Fruit fly (Drosophila melanogaster) whole organism, embryonic: Measurements from ENCODE around the gene CG18301.

Experiments used
- Abd-B ChIP-seq: fragments of 200-800 bp; sonication (Bioruptor generic); optimal IDR thresholded peaks from 2 replicates; lab custom pipeline; 2018; ENCODE audit warnings: missing biosample characterization, mild to moderate bottlenecking, missing genetic modification characterization, moderate library complexity
- Awh ChIP-seq: fragments of 200-800 bp; sonication (Bioruptor generic); IDR thresholded peaks from 2 replicates; pipeline ENCODE4, ENCODE4 v1.3.6; 2022; ENCODE audit warnings: missing biosample characterization, missing genetic modification characterization
- B-H2 ChIP-seq: fragments of 200-800 bp; sonication (Bioruptor generic); optimal IDR thresholded peaks from 2 replicates; lab custom pipeline; 2018; ENCODE audit warnings: missing biosample characterization, mild to moderate bottlenecking, missing genetic modification characterization
- CG10565 ChIP-seq: fragments of 200-800 bp; sonication (Bioruptor generic); optimal IDR thresholded peaks from 3 replicates; lab custom pipeline; 2016; ENCODE audit warnings: missing biosample characterization, mild to moderate bottlenecking, missing genetic modification characterization
- CG12236 ChIP-seq: fragments of 200-800 bp; sonication (Bioruptor generic); optimal IDR thresholded peaks from 2 replicates; lab custom pipeline; 2016; ENCODE audit warnings: missing biosample characterization, missing genetic modification characterization
- CG12299 ChIP-seq: fragments of 200-800 bp; sonication (Bioruptor generic); optimal IDR thresholded peaks from 2 replicates; lab custom pipeline; 2018; ENCODE audit warnings: missing biosample characterization, mild to moderate bottlenecking, missing genetic modification characterization
- CG14014 ChIP-seq: fragments of 200-800 bp; sonication (Bioruptor generic); IDR thresholded peaks from 2 replicates; pipeline ENCODE4 v1.3.6; 2022; ENCODE audit warnings: missing biosample characterization, missing genetic modification characterization
- CG17359 ChIP-seq: fragments of 200-800 bp; sonication (Bioruptor generic); optimal IDR thresholded peaks from 3 replicates; lab custom pipeline; 2018; ENCODE audit warnings: missing biosample characterization, mild to moderate bottlenecking, missing genetic modification characterization, moderate library complexity
- CG18476 ChIP-seq: fragments of 200-800 bp; sonication (Bioruptor generic); optimal IDR thresholded peaks from 2 replicates; lab custom pipeline; 2016; ENCODE audit warnings: missing biosample characterization, mild to moderate bottlenecking, missing genetic modification characterization
- CG2712 ChIP-seq: fragments of 200-800 bp; optimal IDR thresholded peaks from 3 replicates; lab custom pipeline; 2019; ENCODE audit warnings: missing biosample characterization, mild to moderate bottlenecking, missing genetic modification characterization, moderate library complexity
- CG31224 ChIP-seq: fragments of 200-800 bp; sonication (Bioruptor generic); IDR thresholded peaks from 2 replicates; pipeline ENCODE4 v1.3.6; 2022; ENCODE audit warnings: missing biosample characterization, missing genetic modification characterization
- CG33557 ChIP-seq: fragments of 200-800 bp; sonication (Bioruptor generic); optimal IDR thresholded peaks from 2 replicates; lab custom pipeline; 2019; ENCODE audit warnings: missing biosample characterization, mild to moderate bottlenecking, missing genetic modification characterization, moderate library complexity
- CG3726 ChIP-seq: fragments of 200-800 bp; sonication (Bioruptor generic); IDR thresholded peaks from 3 replicates; pipeline ENCODE4, ENCODE4 v1.3.6; 2022; ENCODE audit warnings: missing biosample characterization, missing genetic modification characterization
- CG6689 ChIP-seq: fragments of 200-800 bp; sonication (Bioruptor generic); IDR thresholded peaks from 2 replicates; pipeline ENCODE4 v1.3.6; 2022; ENCODE audit warnings: missing biosample characterization, missing genetic modification characterization
- CG6765 ChIP-seq: fragments of 200-800 bp; sonication (Bioruptor generic); optimal IDR thresholded peaks from 3 replicates; lab custom pipeline; 2017; ENCODE audit warnings: missing biosample characterization, mild to moderate bottlenecking, missing genetic modification characterization
- CG9215 ChIP-seq: fragments of 200-800 bp; sonication (Bioruptor generic); IDR thresholded peaks from 2 replicates; pipeline ENCODE4 v1.3.6; 2022; ENCODE audit warnings: missing biosample characterization, missing genetic modification characterization
- CG9797 ChIP-seq: fragments of 200-800 bp; sonication (Bioruptor generic); optimal IDR thresholded peaks from 3 replicates; lab custom pipeline; 2018; ENCODE audit warnings: missing biosample characterization, mild to moderate bottlenecking, missing genetic modification characterization
- Dll ChIP-seq: fragments of 200-800 bp; sonication (Bioruptor generic); IDR thresholded peaks from 4 replicates; pipeline ENCODE4 v1.3.6; 2022; ENCODE audit warnings: missing biosample characterization, missing genetic modification characterization; ENCODE audit not compliant: partially characterized antibody
- Dp ChIP-seq: fragments of 200-800 bp; sonication (Bioruptor generic); optimal IDR thresholded peaks from 2 replicates; lab custom pipeline; 2018; ENCODE audit warnings: missing biosample characterization, mild to moderate bottlenecking, missing genetic modification characterization, moderate library complexity
- Eip74EF ChIP-seq, 2 experiments: fragments of 200-800 bp in 1 of 2; fragments of >200 bp in 1 of 2; sonication (Bioruptor generic) in 1 of 2; optimal IDR thresholded peaks; 2 replicates each; lab custom pipeline; 2017 to 2019; ENCODE audit warnings: missing biosample characterization in 2 of 2, missing genetic modification characterization in 2 of 2, mild to moderate bottlenecking in 1 of 2, moderate library complexity in 1 of 2
- HLH3B ChIP-seq: fragments of 200-800 bp; sonication (Bioruptor generic); IDR thresholded peaks from 2 replicates; pipeline ENCODE4 v1.3.6; 2022; ENCODE audit warnings: missing biosample characterization, missing genetic modification characterization
- HLHmδ ChIP-seq: fragments of 200-800 bp; sonication (Bioruptor generic); optimal IDR thresholded peaks from 2 replicates; lab custom pipeline; 2018; ENCODE audit warnings: missing biosample characterization, mild to moderate bottlenecking, missing genetic modification characterization, moderate library complexity
- Hmr ChIP-seq: fragments of 200-800 bp; sonication (Bioruptor generic); optimal IDR thresholded peaks from 3 replicates; lab custom pipeline; 2017; ENCODE audit warnings: mild to moderate bottlenecking, missing biosample characterization, missing genetic modification reagents, missing genetic modification characterization
- Nf-YA ChIP-seq: fragments of 200-800 bp; sonication (Bioruptor generic); IDR thresholded peaks from 2 replicates; pipeline ENCODE4 v1.3.6; 2022; ENCODE audit warnings: missing biosample characterization, missing genetic modification characterization
- NfI ChIP-seq: fragments of 200-800 bp; sonication (Bioruptor generic); optimal IDR thresholded peaks from 3 replicates; lab custom pipeline; 2018; ENCODE audit warnings: missing biosample characterization, mild to moderate bottlenecking, missing genetic modification characterization, moderate library complexity
- Pdp1 ChIP-seq, 2 experiments: fragments of 200-800 bp; sonication (Bioruptor generic); optimal IDR thresholded peaks; 3 replicates each; lab custom pipeline; 2016; ENCODE audit warnings: missing biosample characterization in 2 of 2, missing genetic modification characterization in 2 of 2, mild to moderate bottlenecking in 1 of 2, moderate library complexity in 1 of 2
- Sin3A ChIP-seq: fragments of >200 bp; optimal IDR thresholded peaks from 2 replicates; lab custom pipeline; 2018
- Sox100B ChIP-seq: fragments of 200-800 bp; sonication (Bioruptor generic); optimal IDR thresholded peaks from 3 replicates; lab custom pipeline; 2018; ENCODE audit warnings: missing biosample characterization, mild to moderate bottlenecking, missing genetic modification characterization
- Sry-δ ChIP-seq: fragments of 200-800 bp; sonication (Bioruptor generic); optimal IDR thresholded peaks from 2 replicates; lab custom pipeline; 2016; ENCODE audit warnings: missing biosample characterization, missing genetic modification characterization
- Stat92E ChIP-seq, 3 experiments: fragments of >200 bp in 2 of 3; fragments of 200-800 bp in 1 of 3; sonication (Bioruptor generic) in 1 of 3; optimal IDR thresholded peaks; 2 replicates each; lab custom pipeline; 2017 to 2019; ENCODE audit warnings: missing biosample characterization in 3 of 3, missing genetic modification characterization in 3 of 3, mild to moderate bottlenecking in 1 of 3, moderate library complexity in 1 of 3
- Xrp1 ChIP-seq: fragments of 200-800 bp; sonication (Bioruptor generic); IDR thresholded peaks from 2 replicates; pipeline ENCODE4 v1.3.6; 2022; ENCODE audit warnings: missing biosample characterization, missing genetic modification characterization
- crp ChIP-seq, 2 experiments: fragments of 200-800 bp; sonication (Bioruptor generic); optimal IDR thresholded peaks; 2 replicates in 1 of 2; 3 replicates in 1 of 2; lab custom pipeline; 2017; ENCODE audit warnings: missing biosample characterization in 2 of 2, missing genetic modification characterization in 2 of 2, mild to moderate bottlenecking in 1 of 2, moderate library complexity in 1 of 2
- dimm ChIP-seq: fragments of 200-800 bp; sonication (Bioruptor generic); IDR thresholded peaks from 2 replicates; pipeline ENCODE4 v1.3.6; 2022; ENCODE audit warnings: missing biosample characterization, missing genetic modification characterization
- gro ChIP-seq: fragments of 200-800 bp; sonication (Bioruptor generic); optimal IDR thresholded peaks from 2 replicates; lab custom pipeline; 2016; ENCODE audit warnings: missing biosample characterization, missing genetic modification characterization
- ken ChIP-seq: fragments of 200-800 bp; sonication (Bioruptor generic); IDR thresholded peaks from 3 replicates; pipeline ENCODE4 v1.3.6; 2022; ENCODE audit warnings: missing biosample characterization, missing genetic modification characterization
- knrl ChIP-seq: fragments of 200-800 bp; sonication (Bioruptor generic); IDR thresholded peaks from 3 replicates; pipeline ENCODE4 v1.3.6; 2022; ENCODE audit warnings: missing biosample characterization, missing genetic modification characterization; ENCODE audit not compliant: partially characterized antibody
- lab ChIP-seq: fragments of 200-800 bp; sonication (Bioruptor generic); optimal IDR thresholded peaks from 3 replicates; lab custom pipeline; 2017; ENCODE audit warnings: missing biosample characterization, missing genetic modification characterization, mild to moderate bottlenecking, moderate library complexity, missing genetic modification reagents
- lov ChIP-seq, 2 experiments: fragments of 200-800 bp in 1 of 2; fragments of >200 bp in 1 of 2; sonication (Bioruptor generic) in 1 of 2; IDR thresholded peaks in 1 of 2; optimal IDR thresholded peaks in 1 of 2; 2 replicates in 1 of 2; 3 replicates in 1 of 2; pipeline versions ENCODE4 v1.3.6 to Lab custom; 2017 to 2022; ENCODE audit warnings: missing biosample characterization in 1 of 2, missing genetic modification characterization in 1 of 2
- mld ChIP-seq: fragments of 200-800 bp; sonication (Bioruptor generic); IDR thresholded peaks from 3 replicates; pipeline ENCODE4 v1.3.6; 2022; ENCODE audit warnings: missing biosample characterization, missing genetic modification characterization; ENCODE audit not compliant: partially characterized antibody
- pita ChIP-seq: fragments of 200-800 bp; sonication (Bioruptor generic); optimal IDR thresholded peaks from 2 replicates; lab custom pipeline; 2017; ENCODE audit warnings: missing biosample characterization, mild to moderate bottlenecking, missing genetic modification characterization
- pzg ChIP-seq: fragments of 200-800 bp; sonication (Bioruptor generic); optimal IDR thresholded peaks from 3 replicates; lab custom pipeline; 2018; ENCODE audit warnings: missing biosample characterization, mild to moderate bottlenecking, missing genetic modification characterization, moderate library complexity
- ssp ChIP-seq: fragments of 200-800 bp; sonication (Bioruptor generic); IDR thresholded peaks from 2 replicates; pipeline ENCODE4 v1.3.6; 2022; ENCODE audit warnings: missing biosample characterization, missing genetic modification characterization
- tgo ChIP-seq: fragments of 200-800 bp; sonication (Bioruptor generic); IDR thresholded peaks from 3 replicates; pipeline ENCODE4 v1.3.6; 2022; ENCODE audit warnings: missing biosample characterization, missing genetic modification characterization
- tin ChIP-seq: fragments of 200-800 bp; sonication (Bioruptor generic); optimal IDR thresholded peaks from 3 replicates; lab custom pipeline; 2016; ENCODE audit warnings: missing biosample characterization, missing genetic modification characterization
- tio ChIP-seq: fragments of 200-800 bp; sonication (Bioruptor generic); optimal IDR thresholded peaks from 2 replicates; lab custom pipeline; 2017; ENCODE audit warnings: missing biosample characterization, missing genetic modification characterization, inconsistent platforms
- trh ChIP-seq: fragments of 200-800 bp; sonication (Bioruptor generic); optimal IDR thresholded peaks from 2 replicates; lab custom pipeline; 2016; ENCODE audit warnings: missing biosample characterization, missing genetic modification characterization
- wor ChIP-seq: fragments of 200-800 bp; sonication (Bioruptor generic); IDR thresholded peaks from 2 replicates; pipeline ENCODE4 v1.3.6; 2022; ENCODE audit warnings: missing biosample characterization, missing genetic modification characterization
- zfh1 ChIP-seq: fragments of 200-800 bp; sonication (Bioruptor generic); IDR thresholded peaks from 3 replicates; pipeline ENCODE4 v1.3.6; 2022; ENCODE audit warnings: missing biosample characterization, missing genetic modification characterization

CG18301 gene

dm6 chr2L:10543048-10543752, 11.6 kb downstream of the CG18301 start (continued):
- TF ChIP-seq lab (GFP tag; lab: Kevin White, UChicago) (no peak), CG33557 (GFP tag; lab: Kevin White, UChicago) (peak; percentile 47), zfh1 (GFP tag; lab: Robert Waterston, UW) (0 out of 3 replicates have a peak, but pooled peaks have one; percentile 28), HLHmδ (GFP tag; lab: Kevin White, UChicago) (peak; percentile 75), CG12236 (GFP tag; lab: Kevin White, UChicago) (no peak), CG14014 (GFP tag; lab: Robert Waterston, UW) (no peak), CG9797 (GFP tag; lab: Kevin White, UChicago) (no peak), crp (GFP tag; optimal IDR thresholded peaks at IDR 0.05; lab: Kevin White, UChicago) (no peak), CG6689 (GFP tag; lab: Robert Waterston, UW) (peak; percentile 70), NfI (GFP tag; lab: Kevin White, UChicago) (no peak), pita (GFP tag; lab: Kevin White, UChicago) (no peak), Xrp1 (GFP tag; lab: Robert Waterston, UW) (peak; percentile 74), ssp (peak; percentile 17; the same call in 1 of the 2 replicates), ken (GFP tag; lab: Robert Waterston, UW) (0 out of 3 replicates have a peak, but pooled peaks have one; percentile 34), Nf-YA (GFP tag; lab: Robert Waterston, UW) (no peak), lov (optimal IDR thresholded peaks at IDR 0.05; lab: Kevin White, UChicago) (no peak), lov (GFP tag; IDR thresholded peaks at IDR 0.05; lab: Robert Waterston, UW) (no peak), tin (peak; percentile 48), knrl (GFP tag; lab: Robert Waterston, UW) (no peak), Stat92E (GFP tag; optimal IDR thresholded peaks at IDR 0.05; lab: Kevin White, UChicago) (no peak), Pdp1 (GFP tag; optimal IDR thresholded peaks at IDR 0.05; lab: Kevin White, UChicago) (no peak), Hmr (GFP tag; lab: Kevin White, UChicago) (no peak), gro (GFP tag; lab: Kevin White, UChicago) (no peak), HLH3B (GFP tag; lab: Robert Waterston, UW) (peak; percentile 37), CG17359 (tag; lab: Kevin White, UChicago) (peak; percentile 56), CG6765 (GFP tag; lab: Kevin White, UChicago) (no peak), trh (no peak), dimm (GFP tag; lab: Robert Waterston, UW) (no peak), pzg (GFP tag; lab: Kevin White, UChicago) (no peak), Awh (0 out of 2 replicates have a peak, but pooled peaks have one; percentile 41), tgo (GFP tag; lab: Robert Waterston, UW) (no peak), Sox100B (peak; percentile 50), B-H2 (GFP tag; lab: Kevin White, UChicago) (no peak), Dll (no peak), CG2712 (tag; lab: Kevin White, UChicago) (peak; percentile 85), Sry-δ (no peak), wor (GFP tag; lab: Robert Waterston, UW) (peak; percentile 43), Eip74EF (GFP tag; optimal IDR thresholded peaks at IDR 0.05; lab: Kevin White, UChicago) (peak in 1 of 2 experiments; percentile 52), CG18476 (no peak), CG12299 (tag; lab: Kevin White, UChicago) (no peak), CG31224 (no peak), CG9215 (no peak), CG3726 (GFP tag; lab: Robert Waterston, UW) (no peak), Sin3A (lab: Kevin White, UChicago) (no peak), Dp (GFP tag; lab: Kevin White, UChicago) (no peak), tio (GFP tag; lab: Kevin White, UChicago) (peak; percentile 33), mld (GFP tag; lab: Robert Waterston, UW) (no peak), Abd-B (GFP tag; lab: Kevin White, UChicago) (peak; percentile 7), CG10565 (GFP tag; lab: Kevin White, UChicago) (no peak)
